Worm (Caenorhabditis elegans) whole organism, late embryonic: Measurements from ENCODE around the gene B0432.7.
A peak's percentile ranks its signal among the peaks of the same experiment; 100 is the strongest.

Experiments used
- C38D4.7 ChIP-seq: fragments of 200-800 bp; sonication (Bioruptor generic); optimal IDR thresholded peaks from 2 replicates; lab custom pipeline; 2018; ENCODE audit warnings: mild to moderate bottlenecking, missing genetic modification characterization, moderate library complexity, missing compliant biosample characterization
- K02D7.2 ChIP-seq: sonication (generic microtip); optimal IDR thresholded peaks from 2 replicates; lab custom pipeline; 2017; ENCODE audit warnings: mild to moderate bottlenecking, missing genetic modification characterization, missing compliant biosample characterization
- K09A11.1 ChIP-seq: sonication (generic microtip); optimal IDR thresholded peaks from 2 replicates; lab custom pipeline; 2017; ENCODE audit warnings: antibody characterized with exemption, mild to moderate bottlenecking, missing genetic modification characterization, missing compliant biosample characterization; ENCODE audit not compliant: insufficient read depth
- ceh-14 ChIP-seq: sonication (generic microtip); optimal IDR thresholded peaks from 2 replicates; lab custom pipeline; 2016; ENCODE audit warnings: missing genotype, missing genetic modification characterization, missing compliant biosample characterization
- ceh-18 ChIP-seq: sonication (generic microtip); optimal IDR thresholded peaks from 2 replicates; lab custom pipeline; 2016; ENCODE audit warnings: missing genetic modification characterization, missing compliant biosample characterization
- ceh-19 ChIP-seq: fragments of 200-800 bp; sonication (Bioruptor generic); optimal IDR thresholded peaks from 2 replicates; lab custom pipeline; 2018; ENCODE audit warnings: mild to moderate bottlenecking, missing genetic modification characterization, missing compliant biosample characterization
- ceh-2 ChIP-seq: sonication (generic microtip); optimal IDR thresholded peaks from 2 replicates; lab custom pipeline; 2016; ENCODE audit warnings: missing genotype, missing genetic modification characterization, missing compliant biosample characterization
- ceh-22 ChIP-seq: sonication (generic microtip); optimal IDR thresholded peaks from 2 replicates; lab custom pipeline; 2017; ENCODE audit warnings: missing biosample characterization, missing genetic modification characterization
- ceh-24 ChIP-seq: sonication (generic microtip); optimal IDR thresholded peaks from 2 replicates; lab custom pipeline; 2016; ENCODE audit warnings: mild to moderate bottlenecking, missing genetic modification characterization, missing compliant biosample characterization
- ceh-45 ChIP-seq: fragments of 200-800 bp; sonication (Bioruptor generic); IDR thresholded peaks from 2 replicates; pipeline ENCODE4 v1.3.6; 2022; ENCODE audit warnings: missing genetic modification reagents, missing genetic modification characterization, missing compliant biosample characterization
- ceh-48 ChIP-seq: sonication (generic microtip); optimal IDR thresholded peaks from 2 replicates; lab custom pipeline; 2016; ENCODE audit warnings: missing genetic modification characterization, inconsistent platforms, missing compliant biosample characterization
- ceh-6 ChIP-seq: fragments of 200-800 bp; sonication (Bioruptor generic); optimal IDR thresholded peaks from 2 replicates; lab custom pipeline; 2018; ENCODE audit warnings: mild to moderate bottlenecking, missing genetic modification characterization, missing compliant biosample characterization
- dve-1 ChIP-seq: sonication (generic microtip); optimal IDR thresholded peaks from 2 replicates; lab custom pipeline; 2017; ENCODE audit warnings: antibody characterized with exemption, mild to moderate bottlenecking, missing genetic modification characterization, missing compliant biosample characterization
- elt-2 ChIP-seq: sonication (generic microtip); optimal IDR thresholded peaks from 2 replicates; lab custom pipeline; 2016; ENCODE audit warnings: missing genetic modification reagents, missing genetic modification characterization, missing compliant biosample characterization
- eyg-1 ChIP-seq: sonication (generic microtip); optimal IDR thresholded peaks from 2 replicates; lab custom pipeline; 2016; ENCODE audit warnings: missing genotype, missing genetic modification characterization, missing compliant biosample characterization
- fax-1 ChIP-seq: sonication (generic microtip); optimal IDR thresholded peaks from 2 replicates; lab custom pipeline; 2016; ENCODE audit warnings: missing genotype, missing genetic modification characterization, missing compliant biosample characterization
- fkh-10 ChIP-seq: fragments of 150-350 bp; optimal IDR thresholded peaks from 2 replicates; lab custom pipeline; 2014; ENCODE audit warnings: missing biosample characterization, missing genetic modification reagents, missing genetic modification characterization
- gmeb-2 ChIP-seq: sonication (generic microtip); optimal IDR thresholded peaks from 2 replicates; lab custom pipeline; 2016; ENCODE audit warnings: missing genetic modification characterization, inconsistent platforms, missing compliant biosample characterization
- hlh-13 ChIP-seq: fragments of 200-800 bp; sonication (Bioruptor generic); optimal IDR thresholded peaks from 2 replicates; lab custom pipeline; 2018; ENCODE audit warnings: mild to moderate bottlenecking, missing genetic modification characterization, missing compliant biosample characterization
- hlh-15 ChIP-seq: sonication (generic microtip); optimal IDR thresholded peaks from 2 replicates; lab custom pipeline; 2016; ENCODE audit warnings: missing genetic modification characterization, missing compliant biosample characterization
- hlh-30 ChIP-seq: sonication (generic microtip); optimal IDR thresholded peaks from 2 replicates; lab custom pipeline; 2017; ENCODE audit warnings: antibody characterized with exemption, missing genetic modification characterization, missing compliant biosample characterization; ENCODE audit not compliant: insufficient read depth
- hlh-6 ChIP-seq: sonication (generic microtip); optimal IDR thresholded peaks from 2 replicates; lab custom pipeline; 2016; ENCODE audit warnings: missing genotype, missing genetic modification characterization, missing compliant biosample characterization
- hlh-8 ChIP-seq: sonication (generic microtip); optimal IDR thresholded peaks from 2 replicates; lab custom pipeline; 2016; ENCODE audit warnings: missing genotype, missing genetic modification characterization, missing compliant biosample characterization
- lin-11 ChIP-seq: fragments of 200-800 bp; sonication (Bioruptor generic); optimal IDR thresholded peaks from 2 replicates; lab custom pipeline; 2018; ENCODE audit warnings: mild to moderate bottlenecking, missing genetic modification characterization, missing compliant biosample characterization
- mec-3 ChIP-seq: sonication (generic microtip); optimal IDR thresholded peaks from 2 replicates; lab custom pipeline; 2016; ENCODE audit warnings: borderline replicate concordance, missing genetic modification characterization, missing compliant biosample characterization
- odd-2 ChIP-seq: sonication (generic microtip); optimal IDR thresholded peaks from 2 replicates; lab custom pipeline; 2017; ENCODE audit warnings: antibody characterized with exemption, mild to moderate bottlenecking, missing genetic modification characterization, missing compliant biosample characterization
- pag-3 ChIP-seq: sonication (generic microtip); optimal IDR thresholded peaks from 2 replicates; lab custom pipeline; 2016; ENCODE audit warnings: missing compliant biosample characterization, missing genetic modification characterization, borderline replicate concordance
- pat-9 ChIP-seq: fragments of 200-800 bp; sonication (Bioruptor generic); optimal IDR thresholded peaks from 2 replicates; lab custom pipeline; 2018; ENCODE audit warnings: mild to moderate bottlenecking, missing genetic modification characterization, moderate library complexity, missing compliant biosample characterization
- pha-4 ChIP-seq: fragments of 150-350 bp; optimal IDR thresholded peaks from 2 replicates; lab custom pipeline; 2018; ENCODE audit warnings: missing biosample characterization, missing genetic modification reagents, missing genetic modification characterization
- pqm-1 ChIP-seq: sonication (generic microtip); optimal IDR thresholded peaks from 2 replicates; lab custom pipeline; 2016; ENCODE audit warnings: missing genetic modification characterization, missing compliant biosample characterization
- ref-2 ChIP-seq: sonication (generic microtip); optimal IDR thresholded peaks from 2 replicates; lab custom pipeline; 2016; ENCODE audit warnings: missing genetic modification characterization, missing compliant biosample characterization
- rnt-1 ChIP-seq: sonication (generic microtip); optimal IDR thresholded peaks from 2 replicates; lab custom pipeline; 2016; ENCODE audit warnings: missing genetic modification characterization, missing compliant biosample characterization
- sdc-2 ChIP-seq: sonication (generic microtip); optimal IDR thresholded peaks from 2 replicates; lab custom pipeline; 2016; ENCODE audit warnings: missing genotype, missing genetic modification characterization, missing compliant biosample characterization
- syd-9 ChIP-seq: sonication (generic microtip); optimal IDR thresholded peaks from 2 replicates; lab custom pipeline; 2016; ENCODE audit warnings: mild to moderate bottlenecking, missing genetic modification characterization, moderate library complexity, missing compliant biosample characterization
- tbx-2 ChIP-seq: sonication (generic microtip); optimal IDR thresholded peaks from 2 replicates; lab custom pipeline; 2016; ENCODE audit warnings: missing genetic modification characterization, missing compliant biosample characterization
- unc-42 ChIP-seq: sonication (generic microtip); optimal IDR thresholded peaks from 2 replicates; lab custom pipeline; 2016; ENCODE audit warnings: missing genotype, missing genetic modification characterization, missing compliant biosample characterization
- zip-5 ChIP-seq: sonication (generic microtip); optimal IDR thresholded peaks from 2 replicates; lab custom pipeline; 2016; ENCODE audit warnings: missing genetic modification characterization, missing compliant biosample characterization

Gene B0432.7

ce11 chrII:255124-255523 is 18.6 kb downstream of the B0432.7 start (continued):
- TF ChIP-seq K02D7.2 (tag; lab: Kevin White, UChicago) (peak; percentile 46), ceh-22 (tag; lab: Kevin White, UChicago) (no peak), hlh-6 (tag; lab: Kevin White, UChicago) (peak; percentile 81), ref-2 (tag; lab: Kevin White, UChicago) (peak; percentile 90), ceh-14 (tag; lab: Kevin White, UChicago) (peak; percentile 86), rnt-1 (peak; percentile 94), ceh-6 (GFP tag; lab: Kevin White, UChicago) (peak; percentile 59), eyg-1 (tag; lab: Kevin White, UChicago) (peak; percentile 76), tbx-2 (tag; lab: Kevin White, UChicago) (peak; percentile 93), ceh-45 (0 out of 2 replicates have a peak, but pooled peaks have one; percentile 45), ceh-19 (peak; percentile 74), hlh-15 (peak; percentile 66), ceh-18 (peak; percentile 92), hlh-8 (tag; lab: Kevin White, UChicago) (peak; percentile 77), gmeb-2 (tag; lab: Kevin White, UChicago) (peak; percentile 63), odd-2 (tag; lab: Kevin White, UChicago) (peak; percentile 32), pqm-1 (tag; lab: Kevin White, UChicago) (peak; percentile 92)

- TF ChIP-seq fkh-10 (no peak), C38D4.7 (GFP tag; lab: Kevin White, UChicago) (no peak), pha-4 (tag; lab: Kevin White, UChicago) (no peak), mec-3 (no peak), ref-2 (tag; lab: Kevin White, UChicago) (no peak), K09A11.1 (tag; lab: Kevin White, UChicago) (no peak), pat-9 (tag; lab: Kevin White, UChicago) (no peak), unc-42 (tag; lab: Kevin White, UChicago) (no peak), hlh-30 (tag; lab: Kevin White, UChicago) (no peak), ceh-45 (no peak), hlh-6 (tag; lab: Kevin White, UChicago) (no peak)
Observed at ce11 chrII:247736-248135, 26.0 kb downstream of the B0432.7 start.

ce11 chrII:240043-240442 is 33.7 kb downstream of the B0432.7 start:
- TF ChIP-seq lin-11 (tag; lab: Kevin White, UChicago) = no peak
- TF ChIP-seq pag-3 (tag; lab: Kevin White, UChicago) = no peak
- TF ChIP-seq fax-1 (tag; lab: Kevin White, UChicago) = no peak
- no peak for TF ChIP-seq ceh-24 (tag; lab: Kevin White, UChicago)
- TF ChIP-seq zip-5 (tag; lab: Kevin White, UChicago) = no peak
- peak; percentile 83 for TF ChIP-seq elt-2 (tag; lab: Kevin White, UChicago)
- TF ChIP-seq K02D7.2 (tag; lab: Kevin White, UChicago) = no peak
- no peak for TF ChIP-seq ceh-48 (tag; lab: Kevin White, UChicago)
- peak; percentile 24 for TF ChIP-seq pqm-1 (tag; lab: Kevin White, UChicago)
- TF ChIP-seq syd-9 (tag; lab: Kevin White, UChicago) = no peak

- no peak for TF ChIP-seq hlh-30 (tag; lab: Kevin White, UChicago)
Observed at ce11 chrII:237721-238120, 36.1 kb downstream of the B0432.7 start, which contains the start of gene laat-1. TSS of gene laat-1 (minus strand) at chrII:237821.

ce11 chrII:232641-233040 is 41.1 kb downstream of the B0432.7 start, which contains the start of gene Y43H11AL.1:
TSS of gene Y43H11AL.1 (minus strand) at chrII:232741.
- no peak for TF ChIP-seq gmeb-2 (tag; lab: Kevin White, UChicago)
- TF ChIP-seq dve-1 (tag; lab: Kevin White, UChicago) = no peak
- no peak for TF ChIP-seq K02D7.2 (tag; lab: Kevin White, UChicago)
- TF ChIP-seq pat-9 (tag; lab: Kevin White, UChicago) = no peak
- TF ChIP-seq ceh-6 (GFP tag; lab: Kevin White, UChicago) = no peak
- TF ChIP-seq ceh-2 = no peak
- no peak for TF ChIP-seq hlh-13 (GFP tag; lab: Kevin White, UChicago)
- no peak for TF ChIP-seq sdc-2 (tag; lab: Kevin White, UChicago)
- no peak for TF ChIP-seq tbx-2 (tag; lab: Kevin White, UChicago)
- no peak for TF ChIP-seq ceh-45
- no peak for TF ChIP-seq pha-4 (tag; lab: Kevin White, UChicago)
- no peak for TF ChIP-seq pag-3 (tag; lab: Kevin White, UChicago)
